Worm (Caenorhabditis elegans): Measurements from ENCODE around the gene ins-8.

DNA sequence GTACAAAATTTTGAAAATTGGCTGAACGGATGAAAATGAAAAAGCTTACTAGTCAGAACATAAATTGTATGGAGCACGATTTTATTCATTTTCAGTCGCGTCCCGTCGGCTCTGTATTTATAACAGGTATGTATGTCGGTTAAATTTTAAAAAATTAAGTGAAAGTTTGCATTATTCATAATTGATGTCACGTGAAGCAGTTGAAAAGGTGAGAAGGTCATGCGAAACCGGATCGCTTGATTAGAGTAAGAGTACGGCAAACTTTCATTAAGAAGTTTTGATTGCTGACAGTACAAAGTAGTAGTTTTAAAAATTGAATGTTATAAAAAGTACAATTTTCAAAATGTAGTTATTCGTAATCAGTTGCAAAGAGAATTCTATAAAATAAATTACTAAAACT lies 7.5 kb downstream of the ins-8 start:
- TF ChIP-seq him-1 (tag; optimal IDR thresholded peaks at IDR 0.05) (no peak), W03F9.2 (tag; optimal IDR thresholded peaks at IDR 0.05) (no peak)
